Worm (Caenorhabditis elegans) whole organism, L1 larva: ENCODE results near the gene F10A3.17.

Experiments
- C04F5.9 ChIP-seq: sonication (generic microtip); optimal IDR thresholded peaks from 2 replicates; lab custom pipeline; 2016; ENCODE audit warnings: missing genetic modification characterization, missing compliant biosample characterization
- Y116A8C.19 ChIP-seq: sonication (generic microtip); optimal IDR thresholded peaks from 2 replicates; lab custom pipeline; 2016; ENCODE audit warnings: missing compliant biosample characterization, missing genetic modification characterization, borderline replicate concordance
- ceh-63 ChIP-seq: fragments of 200-800 bp; sonication (Bioruptor generic); optimal IDR thresholded peaks from 2 replicates; lab custom pipeline; 2018; ENCODE audit warnings: mild to moderate bottlenecking, missing genetic modification characterization, missing compliant biosample characterization
- fkh-10 ChIP-seq: sonication (generic microtip); optimal IDR thresholded peaks from 2 replicates; lab custom pipeline; 2017; ENCODE audit warnings: missing biosample characterization, missing genetic modification reagents, missing genetic modification characterization
- lin-13 ChIP-seq: fragments of 150-350 bp; optimal IDR thresholded peaks from 2 replicates; lab custom pipeline; 2014; ENCODE audit warnings: missing biosample characterization, missing genetic modification reagents, missing genetic modification characterization
- mdl-1 ChIP-seq, 2 experiments: fragments of 150-350 bp; optimal IDR thresholded peaks; 2 replicates each; lab custom pipeline; 2014 to 2017; ENCODE audit warnings: missing biosample characterization in 2 of 2, missing genetic modification characterization in 2 of 2, inconsistent platforms in 1 of 2
- nhr-90 ChIP-seq: sonication (generic microtip); optimal IDR thresholded peaks from 2 replicates; lab custom pipeline; 2016; ENCODE audit warnings: mild to moderate bottlenecking, missing genetic modification characterization, missing compliant biosample characterization; ENCODE audit not compliant: poor library complexity
- rnt-1 ChIP-seq: sonication (generic microtip); optimal IDR thresholded peaks from 2 replicates; lab custom pipeline; 2016; ENCODE audit warnings: mild to moderate bottlenecking, missing genetic modification characterization, moderate library complexity, missing compliant biosample characterization
- skn-1 ChIP-seq: fragments of 150-350 bp; optimal IDR thresholded peaks from 2 replicates; lab custom pipeline; 2014; ENCODE audit warnings: missing biosample characterization, missing genetic modification characterization
- tbx-2 ChIP-seq: sonication (generic microtip); optimal IDR thresholded peaks from 2 replicates; lab custom pipeline; 2016; ENCODE audit warnings: missing genetic modification characterization, missing compliant biosample characterization
- unc-62 ChIP-seq: fragments of 150-350 bp; optimal IDR thresholded peaks from 2 replicates; lab custom pipeline; 2014; ENCODE audit warnings: missing biosample characterization, missing genetic modification reagents, missing genetic modification characterization
- ztf-11 ChIP-seq, 2 experiments: sonication (generic microtip); optimal IDR thresholded peaks; 2 replicates each; lab custom pipeline; 2016 to 2017; ENCODE audit warnings: missing genetic modification characterization in 2 of 2, missing biosample characterization in 1 of 2, missing compliant biosample characterization in 1 of 2

DNA sequence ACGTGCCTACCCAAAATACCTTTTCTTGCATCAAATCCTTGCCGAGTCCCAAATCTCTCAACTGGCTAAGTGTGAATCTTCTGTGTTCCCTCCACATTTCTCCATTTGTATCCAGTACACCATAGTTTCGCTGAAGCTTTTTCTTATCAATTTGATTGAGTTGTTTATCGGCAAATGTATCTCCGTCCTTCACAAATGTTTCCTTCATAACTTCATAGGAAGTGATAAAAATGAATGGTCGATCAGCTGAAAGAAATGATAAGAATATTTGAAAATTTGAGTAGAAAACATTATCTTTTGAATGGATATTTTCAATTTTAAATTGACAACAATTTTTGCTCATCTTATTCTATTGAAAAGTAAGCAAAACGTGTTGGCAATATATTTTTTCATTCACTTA lies 15.7 kb upstream of the F10A3.17 start:
- no peak for TF ChIP-seq lin-13 (GFP tag; lab: Kevin White, UChicago)
- no peak for TF ChIP-seq mdl-1 (tag; optimal IDR thresholded peaks at IDR 0.05; lab: Kevin White, UChicago)
- no peak for TF ChIP-seq ceh-63 (GFP tag; lab: Kevin White, UChicago)
- no peak for TF ChIP-seq Y116A8C.19 (tag; lab: Kevin White, UChicago)
- no peak for TF ChIP-seq rnt-1 (tag; lab: Kevin White, UChicago)
- TF ChIP-seq skn-1 (tag; lab: Kevin White, UChicago), result no peak
- TF ChIP-seq C04F5.9 (tag; lab: Kevin White, UChicago), result no peak
- no peak for TF ChIP-seq nhr-90 (tag; lab: Kevin White, UChicago)
- no peak for TF ChIP-seq ztf-11 (tag; optimal IDR thresholded peaks at IDR 0.05; lab: Kevin White, UChicago)
- TF ChIP-seq unc-62, result no peak
- TF ChIP-seq tbx-2, result no peak
- TF ChIP-seq fkh-10, result no peak
